Worm (Caenorhabditis elegans): ENCODE measurements around the gene svop-1.

The svop-1 gene

DNA sequence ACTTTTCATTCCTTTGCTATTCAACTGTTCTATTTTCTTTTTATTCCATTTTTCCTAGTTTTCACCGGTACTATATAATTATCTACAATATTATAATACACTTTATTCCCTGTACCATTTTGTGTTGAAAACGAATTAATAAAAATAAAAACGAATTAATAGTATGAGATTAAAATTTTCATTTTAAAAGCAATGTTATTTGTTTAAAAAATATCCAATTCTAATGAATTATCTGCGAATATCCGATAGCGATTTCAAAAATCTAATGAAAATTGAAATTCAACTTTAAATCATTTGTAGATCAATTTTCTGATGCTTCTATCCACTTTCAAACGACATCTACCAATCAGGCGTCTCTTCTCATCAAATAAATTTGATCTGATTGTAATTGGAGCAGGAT is 28.2 kb upstream of the svop-1 start, which contains the start of gene trxr-2:
trxr-2 (plus strand) TSS at position 301 of the 400 bp plus-strand sequence.
- TF ChIP-seq Y22D7AL.16 (tag; optimal IDR thresholded peaks at IDR 0.05) = no peak
- no peak for TF ChIP-seq ceh-18 (tag; optimal IDR thresholded peaks at IDR 0.05)
- TF ChIP-seq syd-9 (tag; optimal IDR thresholded peaks at IDR 0.05) = no peak
- no peak for TF ChIP-seq sox-2 (GFP tag; IDR thresholded peaks at IDR 0.05)
- TF ChIP-seq zip-5 (tag; optimal IDR thresholded peaks at IDR 0.05) = no peak
- TF ChIP-seq elt-2 (tag; optimal IDR thresholded peaks at IDR 0.05) = no peak
- TF ChIP-seq odd-2 (tag; optimal IDR thresholded peaks at IDR 0.05) = no peak
- no peak for TF ChIP-seq nhr-232 (tag; optimal IDR thresholded peaks at IDR 0.05)
- TF ChIP-seq mec-3 (tag; optimal IDR thresholded peaks at IDR 0.05; ENCODE audit: borderline replicate concordance) = no peak
- TF ChIP-seq fkh-6 (tag; optimal IDR thresholded peaks at IDR 0.05) = no peak
- no peak for TF ChIP-seq nfya-1 (tag; optimal IDR thresholded peaks at IDR 0.05)

DNA sequence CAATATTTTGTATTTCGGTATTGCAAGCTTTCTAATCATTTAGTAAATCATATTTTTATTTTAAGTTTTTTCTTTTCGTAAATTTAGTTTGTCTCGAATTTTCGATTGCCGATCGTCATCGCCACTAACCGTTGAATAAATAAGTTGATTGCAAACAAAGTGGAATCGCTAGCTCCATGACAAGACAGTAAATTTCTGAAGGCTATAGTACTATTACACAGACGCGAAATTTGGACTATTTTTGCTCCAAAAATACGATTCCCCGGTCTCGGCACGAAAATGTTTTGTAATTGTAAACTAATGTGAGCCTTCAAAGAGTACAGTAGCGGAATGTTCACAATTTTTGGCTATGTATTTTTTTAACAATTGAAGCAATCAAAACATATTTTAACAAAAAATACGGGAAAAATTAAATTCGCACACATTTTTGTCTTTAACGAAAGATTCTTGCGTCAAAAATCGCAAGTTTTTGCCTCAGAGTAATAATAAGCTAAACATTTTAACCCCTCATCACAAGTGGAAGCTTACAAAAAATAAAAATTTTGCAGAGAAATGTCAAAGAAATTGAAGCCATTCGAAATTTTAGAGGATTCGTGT is 26.4 kb upstream of the svop-1 start, which contains the start of gene tpk-1:
tpk-1 (plus strand) TSS at position 547 of the 597 bp plus-strand sequence.
- no peak for TF ChIP-seq gmeb-2 (tag; optimal IDR thresholded peaks at IDR 0.05)

DNA sequence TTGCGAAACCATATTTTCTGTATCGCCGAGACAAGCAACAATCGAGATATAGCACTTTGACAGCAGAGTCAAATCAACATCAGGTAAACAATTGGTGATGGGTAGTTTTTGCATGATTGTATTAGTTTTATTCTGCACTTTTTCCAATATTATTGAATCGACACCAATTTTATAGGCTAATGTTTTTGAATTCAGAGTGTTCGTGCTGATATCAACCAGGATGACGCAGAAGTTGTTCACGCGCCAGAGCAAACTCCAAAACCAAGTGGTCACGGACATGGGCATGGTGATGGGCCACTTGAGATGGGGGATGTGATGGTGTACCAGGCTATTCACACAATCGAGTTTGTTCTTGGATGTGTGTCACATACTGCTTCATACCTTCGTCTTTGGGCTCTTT is 24.9 kb upstream of the svop-1 start:
- no peak for TF ChIP-seq pros-1 (tag; optimal IDR thresholded peaks at IDR 0.05)
- TF ChIP-seq ceh-22 (tag; optimal IDR thresholded peaks at IDR 0.05) = no peak
- TF ChIP-seq hlh-6 (tag; optimal IDR thresholded peaks at IDR 0.05) = no peak
- no peak for TF ChIP-seq Y22D7AL.16 (tag; optimal IDR thresholded peaks at IDR 0.05)
- no peak for TF ChIP-seq fax-1 (tag; optimal IDR thresholded peaks at IDR 0.05)
- no peak for TF ChIP-seq sdc-2 (tag; optimal IDR thresholded peaks at IDR 0.05)
- TF ChIP-seq unc-86 (tag; optimal IDR thresholded peaks at IDR 0.05) = no peak
- TF ChIP-seq pag-3 (tag; optimal IDR thresholded peaks at IDR 0.05; ENCODE audit: borderline replicate concordance) = no peak
- TF ChIP-seq ceh-6 (GFP tag; optimal IDR thresholded peaks at IDR 0.05) = no peak
- no peak for TF ChIP-seq nhr-11 (tag; optimal IDR thresholded peaks at IDR 0.05)
- no peak for TF ChIP-seq elt-4 (tag; optimal IDR thresholded peaks at IDR 0.05)
- no peak for TF ChIP-seq mec-3 (tag; optimal IDR thresholded peaks at IDR 0.05; ENCODE audit: borderline replicate concordance)
- TF ChIP-seq nfya-1 (tag; optimal IDR thresholded peaks at IDR 0.05) = no peak
- TF ChIP-seq K09A11.1 (tag; optimal IDR thresholded peaks at IDR 0.05; ENCODE audit: insufficient read depth) = no peak
- TF ChIP-seq lin-11 (tag; optimal IDR thresholded peaks at IDR 0.05) = no peak
- no peak for TF ChIP-seq zip-5 (tag; optimal IDR thresholded peaks at IDR 0.05)

DNA sequence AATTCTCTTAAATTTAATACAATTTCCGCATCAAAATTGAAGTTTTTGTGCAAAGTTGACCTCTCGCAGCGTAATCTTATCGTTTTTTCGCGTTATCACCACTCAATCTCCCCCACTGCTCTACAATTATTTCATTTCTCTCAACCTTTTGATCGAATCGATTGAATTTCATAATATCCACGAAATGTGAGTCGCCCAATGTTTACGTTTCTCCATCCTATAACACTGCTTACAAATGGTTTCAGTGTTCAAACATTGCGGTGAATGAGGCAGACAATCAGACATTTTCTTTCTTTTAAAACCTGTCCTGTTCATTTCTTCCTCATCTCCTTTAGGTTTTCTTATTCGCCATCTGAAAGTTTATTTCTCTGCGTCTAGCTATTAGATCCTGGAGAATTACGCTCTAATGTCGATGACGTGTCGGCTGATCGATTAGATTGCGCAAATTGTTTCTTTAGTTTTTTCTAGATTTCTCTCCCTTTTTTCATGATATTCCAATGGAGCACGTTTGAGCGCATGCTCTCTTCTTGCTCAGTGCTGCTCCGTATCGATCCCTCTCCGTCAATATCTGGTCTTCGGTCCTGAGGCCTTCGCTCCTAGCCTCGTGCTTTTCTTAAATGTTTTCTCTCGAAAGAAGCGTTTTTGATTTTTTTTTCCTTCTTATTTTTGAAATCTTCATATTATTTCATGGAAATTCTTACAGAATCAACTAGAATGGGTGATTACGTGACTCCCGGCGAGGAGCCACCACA is 19.8 kb upstream of the svop-1 start, which contains the start of gene unc-32:
unc-32 (plus strand) TSS at position 702 of the 752 bp plus-strand sequence.
- TF ChIP-seq C08G9.2 (tag; optimal IDR thresholded peaks at IDR 0.05) = no peak
- TF ChIP-seq ceh-30 (tag; optimal IDR thresholded peaks at IDR 0.05) = no peak
- no peak for TF ChIP-seq T23F11.4 (GFP tag; optimal IDR thresholded peaks at IDR 0.05)
- TF ChIP-seq ceh-31 (tag; optimal IDR thresholded peaks at IDR 0.05) = peak; percentile 65
- TF ChIP-seq hlh-30 (tag; optimal IDR thresholded peaks at IDR 0.05; ENCODE audit: insufficient read depth) = no peak
- peak; percentile 94 for TF ChIP-seq ceh-48 (tag; optimal IDR thresholded peaks at IDR 0.05)
- TF ChIP-seq pax-1 (tag; optimal IDR thresholded peaks at IDR 0.05) = no peak
- peak; percentile 0 for TF ChIP-seq unc-55 (GFP tag; optimal IDR thresholded peaks at IDR 0.05)
- no peak for TF ChIP-seq lin-11 (tag; optimal IDR thresholded peaks at IDR 0.05)
- TF ChIP-seq K02D7.2 (tag; optimal IDR thresholded peaks at IDR 0.05) = no peak
- TF ChIP-seq hlh-6 (tag; optimal IDR thresholded peaks at IDR 0.05) = no peak
- TF ChIP-seq tbx-2 (tag; optimal IDR thresholded peaks at IDR 0.05) = peak; percentile 48
- TF ChIP-seq fax-1 (tag; optimal IDR thresholded peaks at IDR 0.05) = no peak
- TF ChIP-seq mec-3 (tag; optimal IDR thresholded peaks at IDR 0.05; ENCODE audit: borderline replicate concordance) = no peak
- no peak for TF ChIP-seq ceh-19 (GFP tag; optimal IDR thresholded peaks at IDR 0.05)
- TF ChIP-seq nfya-1 (tag; optimal IDR thresholded peaks at IDR 0.05) = peak; percentile 42
- no peak for TF ChIP-seq sdc-2 (tag; optimal IDR thresholded peaks at IDR 0.05)
- no peak for TF ChIP-seq pha-4 (tag; optimal IDR thresholded peaks at IDR 0.05)
- TF ChIP-seq nhr-11 (tag; optimal IDR thresholded peaks at IDR 0.05) = no peak
- TF ChIP-seq syd-9 (tag; optimal IDR thresholded peaks at IDR 0.05) = no peak
- TF ChIP-seq pha-2 (tag; optimal IDR thresholded peaks at IDR 0.05) = no peak
- peak; percentile 62 for TF ChIP-seq unc-42 (tag; optimal IDR thresholded peaks at IDR 0.05)
- peak; percentile 31 for TF ChIP-seq elt-2 (tag; optimal IDR thresholded peaks at IDR 0.05)
- no peak for TF ChIP-seq C38D4.7 (GFP tag; optimal IDR thresholded peaks at IDR 0.05)
- no peak for TF ChIP-seq hlh-8 (tag; optimal IDR thresholded peaks at IDR 0.05)
- no peak for TF ChIP-seq elt-4 (tag; optimal IDR thresholded peaks at IDR 0.05)
- no peak for TF ChIP-seq F13H6.1 (tag; optimal IDR thresholded peaks at IDR 0.05)
- TF ChIP-seq unc-3 (GFP tag; conservative IDR thresholded peaks at IDR 0.05) = no peak
- TF ChIP-seq unc-3 (tag; optimal IDR thresholded peaks at IDR 0.05) = no peak
- TF ChIP-seq fkh-6 (tag; optimal IDR thresholded peaks at IDR 0.05) = no peak
